Fruit fly (Drosophila melanogaster) whole organism, pupa: Measurements from ENCODE around the gene CG8461.
A peak's percentile ranks its signal among the peaks of the same experiment; 100 is the strongest.

Experiments used
- CG10348 ChIP-seq: fragments of 200-800 bp; sonication (Bioruptor generic); IDR thresholded peaks from 2 replicates; pipeline ENCODE4 v1.3.6; 2022; ENCODE audit warnings: missing biosample characterization, missing genetic modification characterization
- Snoo ChIP-seq: fragments of 200-800 bp; sonication (Bioruptor generic); optimal IDR thresholded peaks from 3 replicates; lab custom pipeline; 2017; ENCODE audit warnings: missing biosample characterization, mild to moderate bottlenecking, missing genetic modification characterization, inconsistent platforms
- fd96Ca ChIP-seq: fragments of 200-800 bp; sonication (Bioruptor generic); IDR thresholded peaks from 3 replicates; pipeline ENCODE4 v1.3.6; 2022; ENCODE audit warnings: missing biosample characterization, missing genetic modification characterization

DNA sequence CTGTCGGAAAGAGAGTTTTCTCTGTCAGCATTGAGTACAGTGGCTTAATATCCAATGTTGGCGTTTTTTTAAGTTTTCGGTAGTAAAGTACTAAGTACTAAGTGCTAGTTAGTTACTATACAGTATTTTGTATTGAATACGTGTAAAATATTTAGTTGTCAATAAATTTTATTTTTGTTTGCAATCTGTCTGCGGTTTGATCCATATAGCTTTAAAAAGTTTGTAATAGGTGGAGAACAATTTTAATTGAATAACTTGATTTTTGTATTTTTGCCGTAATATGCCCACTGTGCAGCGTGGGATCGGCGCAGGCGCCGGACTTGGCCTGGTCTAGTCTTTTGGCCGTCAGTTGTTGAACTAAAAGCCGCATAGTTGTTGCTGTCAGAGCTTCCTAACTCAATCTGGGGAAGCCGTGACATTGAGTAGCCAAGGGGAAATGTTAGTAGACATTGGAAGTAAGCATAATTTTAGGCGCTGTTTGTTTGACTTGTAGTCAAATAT lies 45.0 kb upstream of the CG8461 start:
- TF ChIP-seq CG10348 (GFP tag; lab: Robert Waterston, UW) (peak; percentile 51), fd96Ca (GFP tag; lab: Robert Waterston, UW) (peak; percentile 64), Snoo (tag; lab: Kevin White, UChicago) (peak; percentile 63)
